Fruit fly (Drosophila melanogaster): ENCODE measurements around the gene Ten-a.

Ten-a gene

DNA sequence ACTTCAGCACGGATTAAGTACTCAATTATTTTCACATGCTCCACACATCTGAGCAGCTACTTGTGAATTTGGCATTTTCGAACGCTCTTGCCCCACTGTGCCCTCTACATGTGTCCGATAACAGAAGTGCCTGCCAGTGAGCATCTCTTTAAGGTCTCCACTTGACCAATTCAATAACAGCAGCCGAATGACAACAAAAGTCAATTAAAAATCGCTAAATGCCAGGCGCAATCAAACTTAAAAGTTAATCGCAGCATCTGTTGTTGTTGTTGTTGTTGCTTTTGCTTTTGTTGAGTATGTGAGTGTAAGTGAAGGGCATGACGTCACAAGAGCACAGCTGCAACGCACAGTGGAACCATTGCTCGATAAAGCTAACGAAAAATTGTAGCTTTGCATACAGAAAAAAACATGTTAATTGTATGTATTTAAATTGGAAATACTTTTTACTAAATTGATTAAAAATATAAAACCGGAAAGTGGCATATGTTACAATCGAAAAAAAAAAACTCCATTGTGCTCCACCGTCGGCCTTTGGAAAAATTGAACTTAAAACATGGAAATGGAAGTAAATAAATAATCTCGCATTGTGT, 28.6 kb upstream of the Ten-a start:
- TF ChIP-seq psq (optimal IDR thresholded peaks at IDR 0.05) (no peak), h (optimal IDR thresholded peaks at IDR 0.05) (no peak), ttk (optimal IDR thresholded peaks at IDR 0.05) (no peak), Sin3A (optimal IDR thresholded peaks at IDR 0.05) (no peak), insv (optimal IDR thresholded peaks at IDR 0.05) (no peak), Myc (optimal IDR thresholded peaks at IDR 0.05) (no peak)

DNA sequence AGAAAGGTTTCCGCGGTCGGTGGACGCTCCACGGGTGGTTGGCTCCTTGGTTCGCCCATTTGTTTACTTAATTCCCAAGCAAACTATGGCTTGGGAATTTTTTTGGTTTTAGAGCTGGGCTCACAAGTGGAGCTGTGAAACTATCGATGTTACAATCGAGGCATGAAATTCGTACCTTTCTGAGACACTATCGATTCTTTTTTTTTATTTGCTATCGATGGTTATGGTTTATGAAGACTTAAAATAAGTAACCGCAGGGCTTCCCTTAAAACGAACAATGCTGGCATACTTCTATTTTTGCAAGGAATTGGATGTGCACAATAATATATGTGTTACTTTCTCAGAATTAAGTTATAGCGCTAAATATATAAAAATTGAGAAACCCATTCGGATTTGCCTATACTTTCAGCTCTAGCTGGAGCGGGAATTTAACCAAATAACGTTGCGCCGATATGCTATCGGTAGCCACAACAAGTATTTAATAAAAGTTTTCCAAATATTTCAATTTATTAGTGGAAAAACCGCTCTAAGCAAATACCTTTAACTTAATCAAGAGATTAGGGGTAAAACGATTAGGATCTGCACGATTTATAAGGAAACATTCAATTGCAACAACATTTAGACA, 25.6 kb upstream of the Ten-a start, which contains the start of gene Chrac-16:
Gene Chrac-16, minus strand, starts transcription at position 147 of the 625 bp plus-strand sequence.
- TF ChIP-seq Myc (optimal IDR thresholded peaks at IDR 0.05), result no peak
- no peak for TF ChIP-seq Sin3A (optimal IDR thresholded peaks at IDR 0.05)
- no peak for TF ChIP-seq h (optimal IDR thresholded peaks at IDR 0.05)
- no peak for TF ChIP-seq psq (optimal IDR thresholded peaks at IDR 0.05)
- no peak for TF ChIP-seq ttk (optimal IDR thresholded peaks at IDR 0.05)
- no peak for TF ChIP-seq insv (optimal IDR thresholded peaks at IDR 0.05)

DNA sequence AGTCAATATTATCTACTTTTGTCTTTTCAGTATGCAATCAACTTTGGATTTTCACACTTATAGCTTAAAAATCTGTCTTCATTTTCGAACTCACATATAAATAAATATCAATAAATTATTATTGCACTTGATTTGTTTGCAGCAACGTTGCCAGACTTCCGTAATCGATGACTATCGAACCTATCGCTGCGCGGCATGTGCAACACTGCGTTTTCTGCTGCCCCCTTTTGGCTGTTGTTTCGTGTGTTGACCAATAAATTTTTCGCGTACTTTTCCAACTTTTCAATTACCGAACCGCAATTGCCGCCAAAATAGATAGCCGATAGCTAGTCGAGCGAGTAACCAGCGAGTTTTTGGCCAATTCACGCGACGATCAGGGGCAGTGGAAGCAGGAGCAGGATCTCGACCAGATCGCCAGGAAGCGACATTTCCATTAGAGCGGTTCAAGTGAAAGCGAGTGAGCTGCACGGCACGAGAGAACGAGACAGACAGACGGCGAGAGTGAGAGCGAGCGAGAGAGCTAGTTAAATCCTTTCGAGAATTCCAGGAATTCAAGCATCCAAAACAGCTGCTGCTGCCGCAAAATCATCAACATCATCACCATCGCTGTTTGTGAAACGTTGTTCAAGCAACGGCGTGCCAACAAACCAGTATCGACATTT, 24.9 kb upstream of the Ten-a start, which contains the start of gene Lsm12a:
Gene Lsm12a, plus strand, starts transcription at position 201 of the 662 bp plus-strand sequence.
- TF ChIP-seq insv (optimal IDR thresholded peaks at IDR 0.05) (no peak), Sin3A (optimal IDR thresholded peaks at IDR 0.05) (no peak), Myc (optimal IDR thresholded peaks at IDR 0.05) (no peak), ttk (optimal IDR thresholded peaks at IDR 0.05) (no peak), h (optimal IDR thresholded peaks at IDR 0.05) (no peak), psq (optimal IDR thresholded peaks at IDR 0.05) (no peak)

DNA sequence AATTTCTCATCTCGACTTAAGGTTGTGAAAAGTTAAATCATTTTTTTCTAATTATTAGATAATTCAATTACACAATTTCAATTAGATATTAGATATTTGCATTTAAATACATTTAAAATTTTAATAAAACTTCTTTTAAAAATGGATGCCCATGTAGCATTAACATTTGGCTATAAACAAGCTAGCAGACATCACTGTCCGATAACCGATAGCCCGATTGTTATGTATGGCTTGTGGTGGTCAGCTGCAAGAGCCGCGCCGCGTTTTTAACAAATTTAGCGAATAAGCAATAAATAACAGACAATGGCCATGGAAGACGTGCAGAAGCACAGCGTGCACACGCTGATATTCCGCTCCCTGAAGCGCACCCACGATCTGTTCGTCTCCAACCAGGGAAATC, 22.6 kb upstream of the Ten-a start, which contains the start of gene Tango4:
Gene Tango4, plus strand, starts transcription at position 212 of the 400 bp plus-strand sequence.
- TF ChIP-seq h (optimal IDR thresholded peaks at IDR 0.05) (no peak), Myc (optimal IDR thresholded peaks at IDR 0.05) (no peak), ttk (optimal IDR thresholded peaks at IDR 0.05) (no peak), insv (optimal IDR thresholded peaks at IDR 0.05) (no peak), psq (optimal IDR thresholded peaks at IDR 0.05) (no peak), Sin3A (optimal IDR thresholded peaks at IDR 0.05) (no peak)

DNA sequence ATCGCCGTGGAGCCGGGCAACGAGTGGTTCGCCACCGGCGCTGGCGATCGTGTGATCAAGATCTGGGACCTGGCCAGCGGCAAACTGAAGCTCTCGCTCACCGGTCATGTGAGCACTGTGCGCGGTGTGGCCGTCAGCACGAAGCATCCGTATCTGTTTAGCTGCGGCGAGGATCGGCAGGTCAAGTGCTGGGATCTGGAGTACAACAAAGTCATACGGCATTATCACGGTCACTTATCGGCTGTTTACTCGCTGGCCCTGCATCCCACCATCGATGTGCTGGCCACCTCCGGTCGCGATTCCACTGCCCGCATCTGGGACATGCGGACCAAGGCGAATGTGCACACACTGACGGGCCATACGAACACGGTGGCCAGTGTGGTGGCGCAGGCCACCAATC, 21.7 kb upstream of the Ten-a start:
- TF ChIP-seq psq (optimal IDR thresholded peaks at IDR 0.05) (no peak), h (optimal IDR thresholded peaks at IDR 0.05) (no peak)

DNA sequence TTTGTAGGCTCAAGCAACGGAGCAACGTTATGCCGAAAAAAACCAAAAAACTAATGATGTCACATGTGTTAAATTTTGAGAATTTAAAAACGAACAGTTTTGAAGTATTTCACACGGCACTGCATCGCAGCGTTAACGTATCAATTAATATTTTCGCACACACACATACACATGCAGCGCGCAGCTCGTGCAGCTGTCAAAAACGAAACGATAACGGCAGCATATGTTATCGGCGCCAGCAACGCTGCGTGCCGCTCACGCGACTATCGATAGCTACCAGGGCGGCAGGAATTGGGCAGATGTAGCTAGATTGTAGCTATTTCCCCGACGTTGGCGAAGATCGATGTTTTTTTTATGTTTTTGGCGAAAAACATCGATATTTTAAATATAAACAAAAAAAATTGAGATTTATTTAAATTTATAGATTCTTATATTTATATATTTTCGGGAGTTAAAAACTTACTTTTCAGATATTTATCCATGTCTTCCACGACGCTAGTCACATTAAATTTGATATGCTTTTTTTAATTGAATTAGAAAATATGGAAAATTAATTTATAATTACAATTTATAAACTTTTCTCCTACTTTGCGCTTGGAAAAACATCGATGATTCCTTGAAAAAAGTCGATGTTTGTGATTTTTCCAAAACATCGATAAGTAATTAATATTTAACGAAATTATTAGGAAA, 14.5 kb upstream of the Ten-a start, which contains the start of gene Usp7:
Gene Usp7, minus strand, starts transcription at position 208 of the 690 bp plus-strand sequence.
- no peak for TF ChIP-seq ttk (optimal IDR thresholded peaks at IDR 0.05)
- TF ChIP-seq Myc (optimal IDR thresholded peaks at IDR 0.05), result no peak
- no peak for TF ChIP-seq insv (optimal IDR thresholded peaks at IDR 0.05)
- no peak for TF ChIP-seq h (optimal IDR thresholded peaks at IDR 0.05)

DNA sequence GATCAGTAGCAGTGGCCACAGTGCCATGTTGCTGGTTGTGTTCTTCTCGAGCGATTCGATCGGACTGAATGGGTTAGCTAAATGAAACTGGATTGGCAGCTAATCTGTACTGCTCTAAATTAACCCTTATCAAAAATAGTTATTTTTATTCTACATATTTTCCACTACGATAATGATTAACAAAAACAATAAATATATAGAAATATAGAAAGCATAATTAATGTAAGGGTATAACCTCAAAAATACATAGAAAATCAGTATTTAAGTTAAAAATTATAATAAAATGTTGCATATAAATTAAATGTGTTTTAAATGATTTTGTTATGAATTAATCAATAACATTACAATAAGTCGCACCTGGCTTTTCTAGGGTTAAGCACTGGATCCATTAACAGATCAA, 12.1 kb upstream of the Ten-a start, which contains the start of gene Cyp311a1:
Gene Cyp311a1, minus strand, starts transcription at position 66 of the 400 bp plus-strand sequence.
- TF ChIP-seq Sin3A (optimal IDR thresholded peaks at IDR 0.05) (no peak), Myc (optimal IDR thresholded peaks at IDR 0.05) (no peak), ttk (optimal IDR thresholded peaks at IDR 0.05) (no peak), insv (optimal IDR thresholded peaks at IDR 0.05) (no peak), psq (optimal IDR thresholded peaks at IDR 0.05) (no peak)

DNA sequence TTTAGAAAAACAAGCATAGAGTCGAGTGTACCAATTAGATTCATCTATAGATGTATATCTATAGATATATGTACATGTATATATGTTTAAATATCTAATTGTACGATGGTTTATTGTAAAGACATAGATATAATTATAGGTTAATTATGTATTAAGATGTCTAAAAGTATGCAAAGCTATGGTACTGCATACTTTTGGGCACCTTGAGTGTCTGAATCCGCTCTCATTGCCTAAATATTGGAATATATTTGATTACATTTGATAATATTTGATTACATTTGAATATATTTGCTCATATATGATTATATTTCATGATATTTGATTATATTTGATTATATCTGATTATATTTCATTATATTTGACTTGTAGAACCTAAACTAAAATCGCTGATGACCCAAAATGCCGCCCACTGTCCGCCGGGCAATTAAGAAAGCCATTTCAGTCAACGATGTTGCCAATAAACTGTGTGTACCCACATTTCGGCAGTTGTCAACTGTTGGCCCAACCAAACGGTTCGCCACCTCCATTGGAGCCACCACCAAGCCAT, 11.3 kb upstream of the Ten-a start, which contains the start of gene Cyp318a1:
Gene Cyp318a1, plus strand, starts transcription at position 497 of the 547 bp plus-strand sequence.
- no peak for TF ChIP-seq Myc (optimal IDR thresholded peaks at IDR 0.05)
- TF ChIP-seq h (optimal IDR thresholded peaks at IDR 0.05), result no peak
- TF ChIP-seq ttk (optimal IDR thresholded peaks at IDR 0.05), result no peak
- no peak for TF ChIP-seq psq (optimal IDR thresholded peaks at IDR 0.05)
- TF ChIP-seq Sin3A (optimal IDR thresholded peaks at IDR 0.05), result no peak
- TF ChIP-seq insv (optimal IDR thresholded peaks at IDR 0.05), result no peak

DNA sequence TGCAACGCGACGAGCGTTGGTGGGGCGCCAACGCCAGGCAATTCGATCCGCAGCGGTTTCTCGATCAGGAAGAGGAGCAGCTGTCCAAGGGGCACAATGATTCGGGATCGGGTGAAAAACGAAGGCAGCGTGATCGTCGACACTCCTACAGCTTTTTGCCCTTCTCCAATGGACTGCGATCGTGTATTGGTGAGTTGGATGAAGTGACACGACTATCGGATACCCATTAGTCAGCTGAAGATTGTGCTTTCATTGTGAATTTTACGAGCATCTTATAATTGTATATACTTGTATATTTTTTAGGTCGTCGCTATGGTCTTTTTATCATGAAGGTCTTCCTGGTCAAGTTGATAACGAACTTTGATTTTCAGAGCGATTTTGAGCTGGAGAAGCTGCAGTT, 8.8 kb upstream of the Ten-a start:
- TF ChIP-seq insv (optimal IDR thresholded peaks at IDR 0.05) (no peak), h (optimal IDR thresholded peaks at IDR 0.05) (no peak), Myc (optimal IDR thresholded peaks at IDR 0.05) (no peak), psq (optimal IDR thresholded peaks at IDR 0.05) (no peak), Sin3A (optimal IDR thresholded peaks at IDR 0.05) (no peak), ttk (optimal IDR thresholded peaks at IDR 0.05) (no peak)

DNA sequence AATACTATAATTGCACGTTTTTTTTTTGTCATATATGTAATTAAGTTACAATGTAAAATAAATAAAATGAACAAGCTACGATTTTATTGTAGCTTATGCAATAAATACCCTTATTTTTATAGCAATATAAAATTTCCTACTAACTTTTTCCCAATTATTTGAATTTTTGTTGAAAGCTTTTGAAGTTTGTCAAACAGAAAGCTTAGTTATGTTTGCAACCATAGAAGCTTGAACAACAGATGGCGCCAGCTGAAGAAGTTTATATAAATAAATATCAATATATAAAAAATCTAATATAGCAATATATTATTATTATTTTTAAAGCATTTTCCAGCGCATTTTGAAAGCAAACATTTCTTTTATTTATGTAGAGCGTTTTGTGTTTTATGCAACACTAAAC, 8.3 kb upstream of the Ten-a start:
- no peak for TF ChIP-seq Myc (optimal IDR thresholded peaks at IDR 0.05)
- no peak for TF ChIP-seq psq (optimal IDR thresholded peaks at IDR 0.05)
- TF ChIP-seq h (optimal IDR thresholded peaks at IDR 0.05), result no peak
- TF ChIP-seq ttk (optimal IDR thresholded peaks at IDR 0.05), result no peak
- no peak for TF ChIP-seq insv (optimal IDR thresholded peaks at IDR 0.05)
- no peak for TF ChIP-seq Sin3A (optimal IDR thresholded peaks at IDR 0.05)

DNA sequence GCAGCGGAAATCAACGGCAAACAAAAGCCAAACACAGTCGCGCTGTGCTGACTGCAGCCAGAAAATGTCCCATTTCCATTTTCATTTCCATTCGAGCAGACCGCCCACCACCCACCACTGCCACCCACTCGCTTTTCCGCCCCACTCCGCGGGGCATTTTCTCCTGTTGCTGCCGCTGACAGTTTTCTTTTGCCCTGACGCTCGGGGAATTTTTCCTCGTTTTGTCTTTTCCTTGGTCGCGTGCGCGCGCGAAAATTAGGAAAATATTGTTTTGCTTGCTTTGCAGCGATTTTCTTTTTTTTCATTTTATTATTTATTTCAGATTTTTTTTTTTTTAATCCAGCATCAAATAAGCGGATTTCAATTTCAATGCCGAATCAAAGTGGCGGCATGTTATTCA, 6.8 kb downstream of the Ten-a start:
- TF ChIP-seq Sin3A (optimal IDR thresholded peaks at IDR 0.05), result no peak
- no peak for TF ChIP-seq Myc (optimal IDR thresholded peaks at IDR 0.05)
- TF ChIP-seq psq (optimal IDR thresholded peaks at IDR 0.05), result no peak
- no peak for TF ChIP-seq h (optimal IDR thresholded peaks at IDR 0.05)
- TF ChIP-seq ttk (optimal IDR thresholded peaks at IDR 0.05), result no peak
- no peak for TF ChIP-seq insv (optimal IDR thresholded peaks at IDR 0.05)

Data from Kc167 (cell line).